Worm (Caenorhabditis elegans): Measurements from ENCODE around the gene nhr-161.

nhr-161 gene

DNA sequence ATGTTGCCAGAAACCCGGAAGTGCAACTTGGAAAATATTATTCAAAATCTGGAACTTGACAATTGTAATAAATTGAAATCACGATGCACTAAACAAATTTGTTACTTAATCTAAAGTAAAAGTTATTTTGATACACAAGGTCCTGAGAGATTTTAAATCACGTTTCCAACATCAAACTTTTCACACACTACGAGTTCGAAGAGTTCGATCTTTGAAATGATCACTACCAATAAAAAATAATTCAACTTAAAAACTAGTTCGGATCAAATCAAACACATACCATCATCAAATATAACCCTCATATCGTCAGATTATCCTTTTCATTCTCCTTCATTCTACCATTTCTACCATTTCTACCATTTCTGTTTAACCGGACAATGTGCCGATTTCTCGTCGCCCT is 23.3 kb upstream of the nhr-161 start, which contains the start of gene spig-10:
TSS of gene spig-10 (plus strand) at position 301 of the 400 bp plus-strand sequence.
- TF ChIP-seq elt-1 (tag; optimal IDR thresholded peaks at IDR 0.05) = no peak
- no peak for TF ChIP-seq ztf-4 (tag; optimal IDR thresholded peaks at IDR 0.05)
- no peak for TF ChIP-seq lin-11 (tag; optimal IDR thresholded peaks at IDR 0.05)
- TF ChIP-seq lsy-2 (tag; optimal IDR thresholded peaks at IDR 0.05) = no peak
- TF ChIP-seq nhr-129 (tag; optimal IDR thresholded peaks at IDR 0.05) = no peak
- TF ChIP-seq egl-27 (tag; optimal IDR thresholded peaks at IDR 0.05) = no peak
- no peak for TF ChIP-seq sem-4 (tag; optimal IDR thresholded peaks at IDR 0.05)
- no peak for TF ChIP-seq ceh-82 (tag; optimal IDR thresholded peaks at IDR 0.05)
- TF ChIP-seq C34F6.9 (tag; optimal IDR thresholded peaks at IDR 0.05) = no peak
- no peak for TF ChIP-seq ztf-1 (GFP tag; conservative IDR thresholded peaks at IDR 0.05)

DNA sequence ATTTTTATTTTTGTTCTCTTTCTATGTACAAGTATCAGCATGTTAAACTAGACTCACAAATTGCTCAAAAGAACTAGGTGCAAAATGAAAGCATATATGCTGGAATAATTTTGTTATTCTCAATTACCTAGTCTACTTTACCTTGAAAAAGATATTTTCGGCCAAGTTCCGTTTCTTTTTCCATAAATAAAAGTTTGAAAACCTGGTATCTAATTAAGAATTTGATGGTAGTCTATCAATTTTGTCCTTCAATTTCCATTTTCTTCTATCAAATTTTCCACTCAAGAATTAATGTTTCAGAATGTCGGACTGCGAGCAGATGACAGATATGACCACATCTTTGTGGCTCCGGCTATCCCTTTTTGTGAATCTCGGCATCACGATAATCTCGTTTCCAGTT is 21.1 kb upstream of the nhr-161 start, which contains the start of gene srab-4:
TSS of gene srab-4 (plus strand) at position 301 of the 400 bp plus-strand sequence.
- TF ChIP-seq nhr-21 (tag; optimal IDR thresholded peaks at IDR 0.05) (no peak), nhr-129 (tag; optimal IDR thresholded peaks at IDR 0.05) (no peak), nhr-6 (tag; optimal IDR thresholded peaks at IDR 0.05) (no peak), elt-3 (tag; optimal IDR thresholded peaks at IDR 0.05) (no peak), nhr-11 (tag; optimal IDR thresholded peaks at IDR 0.05) (no peak)

DNA sequence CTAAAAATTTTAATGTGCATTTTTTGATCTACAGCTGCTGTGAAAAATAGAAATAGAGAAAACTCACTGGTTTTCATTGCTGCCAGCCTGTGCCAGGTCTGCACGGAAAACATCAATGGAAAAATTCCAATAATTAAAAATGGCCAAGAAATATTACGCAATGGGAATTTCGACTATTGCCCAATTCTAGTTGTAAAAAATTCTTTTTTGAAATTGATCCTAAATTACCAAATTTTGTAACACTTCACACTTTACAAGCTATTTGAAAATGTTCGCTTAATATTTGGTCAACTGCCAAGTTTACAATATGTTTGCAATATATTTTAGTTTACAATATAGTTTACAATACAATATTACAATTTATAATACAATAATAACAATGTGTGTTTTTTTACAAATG is 18.0 kb upstream of the nhr-161 start:
- TF ChIP-seq gmeb-1 (tag; optimal IDR thresholded peaks at IDR 0.05) (no peak), ama-1 (optimal IDR thresholded peaks at IDR 0.05) (no peak), lin-39 (tag; optimal IDR thresholded peaks at IDR 0.05) (no peak), nhr-77 (tag; optimal IDR thresholded peaks at IDR 0.05) (no peak), sma-9 (GFP tag; optimal IDR thresholded peaks at IDR 0.05) (no peak), sma-9 (tag; optimal IDR thresholded peaks at IDR 0.05) (no peak), unc-55 (GFP tag; optimal IDR thresholded peaks at IDR 0.05) (no peak), mab-5 (tag; optimal IDR thresholded peaks at IDR 0.05) (no peak), ceh-82 (tag; optimal IDR thresholded peaks at IDR 0.05) (no peak), ZK546.5 (tag; optimal IDR thresholded peaks at IDR 0.05) (no peak), ztf-1 (GFP tag; conservative IDR thresholded peaks at IDR 0.05) (no peak), ceh-16 (tag; optimal IDR thresholded peaks at IDR 0.05) (no peak), mdl-1 (tag; optimal IDR thresholded peaks at IDR 0.05) (no peak), dmd-4 (tag; optimal IDR thresholded peaks at IDR 0.05) (no peak), nhr-25 (tag; optimal IDR thresholded peaks at IDR 0.05) (no peak), ztf-4 (tag; optimal IDR thresholded peaks at IDR 0.05) (no peak), blmp-1 (tag; optimal IDR thresholded peaks at IDR 0.05; ENCODE audit: insufficient read depth) (no peak), lin-13 (GFP tag; optimal IDR thresholded peaks at IDR 0.05) (no peak), skn-1 (tag; optimal IDR thresholded peaks at IDR 0.05) (no peak)

DNA sequence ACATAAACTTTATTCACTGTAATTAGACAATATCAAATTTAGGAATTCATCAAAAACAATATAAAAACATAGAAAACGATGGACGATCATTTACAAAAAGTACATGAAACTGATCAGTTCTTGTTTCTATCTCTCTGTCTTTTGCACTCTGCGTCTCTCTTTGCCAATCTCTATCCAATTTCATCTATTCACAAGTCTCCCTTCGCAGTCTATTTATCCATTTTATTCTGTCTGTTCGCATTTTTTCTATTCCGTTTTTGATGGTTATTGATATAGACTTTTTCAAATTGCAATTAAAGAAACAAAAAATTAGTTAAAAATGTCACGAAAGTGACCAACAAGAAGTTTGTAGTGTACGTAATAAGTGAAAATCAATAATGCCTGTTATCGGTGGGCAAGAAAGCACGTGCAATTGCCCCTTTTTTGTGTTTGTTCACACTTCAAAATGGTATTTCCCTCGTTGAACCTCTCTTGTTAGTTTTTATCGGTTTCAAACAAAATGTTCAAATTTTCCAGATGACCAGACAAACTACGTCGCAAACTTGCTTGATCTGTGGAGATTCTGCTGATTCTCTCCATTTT is 15.7 kb upstream of the nhr-161 start, which contains the start of gene nhr-42:
TSS of gene nhr-42 (plus strand) at position 517 of the 582 bp plus-strand sequence.
- no peak for TF ChIP-seq zag-1 (tag; optimal IDR thresholded peaks at IDR 0.05)
- TF ChIP-seq nhr-25 (tag; optimal IDR thresholded peaks at IDR 0.05) = peak; percentile 60
- TF ChIP-seq nhr-10 (tag; optimal IDR thresholded peaks at IDR 0.05) = no peak
- TF ChIP-seq sem-4 (tag; optimal IDR thresholded peaks at IDR 0.05) = no peak
- peak; percentile 2 to 20 for TF ChIP-seq mdl-1 (tag; optimal IDR thresholded peaks at IDR 0.05)
- TF ChIP-seq unc-39 (tag; optimal IDR thresholded peaks at IDR 0.05) = no peak
- TF ChIP-seq peb-1 (tag; optimal IDR thresholded peaks at IDR 0.05) = no peak
- no peak for TF ChIP-seq nhr-12 (tag; optimal IDR thresholded peaks at IDR 0.05)
- no peak for TF ChIP-seq ZK546.5 (tag; optimal IDR thresholded peaks at IDR 0.05)
- TF ChIP-seq nhr-129 (tag; optimal IDR thresholded peaks at IDR 0.05) = peak; percentile 16
- TF ChIP-seq gmeb-1 (tag; optimal IDR thresholded peaks at IDR 0.05) = no peak
- TF ChIP-seq R02D3.7 (tag; optimal IDR thresholded peaks at IDR 0.05) = no peak
- TF ChIP-seq egl-27 (tag; optimal IDR thresholded peaks at IDR 0.05) = no peak
- peak; percentile 55 for TF ChIP-seq sma-9 (GFP tag; optimal IDR thresholded peaks at IDR 0.05)
- no peak for TF ChIP-seq sma-9 (tag; optimal IDR thresholded peaks at IDR 0.05)
- no peak for TF ChIP-seq ama-1 (optimal IDR thresholded peaks at IDR 0.05)
- TF ChIP-seq lin-13 (GFP tag; optimal IDR thresholded peaks at IDR 0.05) = no peak
- TF ChIP-seq lin-39 (tag; optimal IDR thresholded peaks at IDR 0.05) = no peak
- no peak for TF ChIP-seq mab-5 (tag; optimal IDR thresholded peaks at IDR 0.05)
- TF ChIP-seq C34F6.9 (tag; optimal IDR thresholded peaks at IDR 0.05) = peak; percentile 51
- TF ChIP-seq ztf-4 (tag; optimal IDR thresholded peaks at IDR 0.05) = no peak
- TF ChIP-seq Y55F3AM.14 (GFP tag; optimal IDR thresholded peaks at IDR 0.05) = no peak
- no peak for TF ChIP-seq ceh-16 (tag; optimal IDR thresholded peaks at IDR 0.05)
- TF ChIP-seq F13H6.1 (tag; optimal IDR thresholded peaks at IDR 0.05) = peak; percentile 5
- no peak for TF ChIP-seq unc-55 (GFP tag; optimal IDR thresholded peaks at IDR 0.05)
- no peak for TF ChIP-seq snpc-4 (tag; optimal IDR thresholded peaks at IDR 0.05)
- no peak for TF ChIP-seq nhr-11 (tag; optimal IDR thresholded peaks at IDR 0.05)
- no peak for TF ChIP-seq mbf-1 (tag; optimal IDR thresholded peaks at IDR 0.05)
- TF ChIP-seq lsy-2 (tag; optimal IDR thresholded peaks at IDR 0.05) = no peak
- TF ChIP-seq lin-11 (tag; optimal IDR thresholded peaks at IDR 0.05) = no peak
- no peak for TF ChIP-seq nhr-77 (tag; optimal IDR thresholded peaks at IDR 0.05)
- TF ChIP-seq ztf-11 (tag; optimal IDR thresholded peaks at IDR 0.05) = no peak
- TF ChIP-seq nhr-237 (tag; optimal IDR thresholded peaks at IDR 0.05) = no peak
- peak; percentile 37 for TF ChIP-seq sma-3 (GFP tag; optimal IDR thresholded peaks at IDR 0.05)
- TF ChIP-seq aly-2 (tag; optimal IDR thresholded peaks at IDR 0.05) = no peak
- TF ChIP-seq nhr-23 (tag; optimal IDR thresholded peaks at IDR 0.05) = no peak
- no peak for TF ChIP-seq fos-1 (tag; optimal IDR thresholded peaks at IDR 0.05)

Measured in whole organism, L2 larva.